Worm (Caenorhabditis elegans) whole organism, late embryonic: Measurements from ENCODE around the gene F40F11.3.

Experiments used
- C08G9.2 ChIP-seq: sonication (generic microtip); optimal IDR thresholded peaks from 2 replicates; lab custom pipeline; 2016; ENCODE audit warnings: mild to moderate bottlenecking, missing genetic modification characterization, moderate library complexity, missing compliant biosample characterization
- F13H6.1 ChIP-seq: sonication (generic microtip); optimal IDR thresholded peaks from 2 replicates; lab custom pipeline; 2016; ENCODE audit warnings: missing genetic modification characterization, missing compliant biosample characterization
- K02D7.2 ChIP-seq: sonication (generic microtip); optimal IDR thresholded peaks from 2 replicates; lab custom pipeline; 2017; ENCODE audit warnings: mild to moderate bottlenecking, missing genetic modification characterization, missing compliant biosample characterization
- K09A11.1 ChIP-seq: sonication (generic microtip); optimal IDR thresholded peaks from 2 replicates; lab custom pipeline; 2017; ENCODE audit warnings: antibody characterized with exemption, mild to moderate bottlenecking, missing genetic modification characterization, missing compliant biosample characterization; ENCODE audit not compliant: insufficient read depth
- Y22D7AL.16 ChIP-seq: sonication (generic microtip); optimal IDR thresholded peaks from 2 replicates; lab custom pipeline; 2016; ENCODE audit warnings: missing genetic modification characterization, missing compliant biosample characterization
- ama-1 ChIP-seq: fragments of 150-350 bp; optimal IDR thresholded peaks from 2 replicates; lab custom pipeline; 2014
- ceh-18 ChIP-seq: sonication (generic microtip); optimal IDR thresholded peaks from 2 replicates; lab custom pipeline; 2016; ENCODE audit warnings: missing genetic modification characterization, missing compliant biosample characterization
- ceh-19 ChIP-seq: fragments of 200-800 bp; sonication (Bioruptor generic); optimal IDR thresholded peaks from 2 replicates; lab custom pipeline; 2018; ENCODE audit warnings: mild to moderate bottlenecking, missing genetic modification characterization, missing compliant biosample characterization
- ceh-22 ChIP-seq: sonication (generic microtip); optimal IDR thresholded peaks from 2 replicates; lab custom pipeline; 2017; ENCODE audit warnings: missing biosample characterization, missing genetic modification characterization
- ceh-48 ChIP-seq: sonication (generic microtip); optimal IDR thresholded peaks from 2 replicates; lab custom pipeline; 2016; ENCODE audit warnings: missing genetic modification characterization, inconsistent platforms, missing compliant biosample characterization
- ceh-9 ChIP-seq: sonication (generic microtip); optimal IDR thresholded peaks from 2 replicates; lab custom pipeline; 2016; ENCODE audit warnings: mild to moderate bottlenecking, missing genetic modification characterization, inconsistent platforms, missing compliant biosample characterization
- dmd-4 ChIP-seq: sonication (generic microtip); optimal IDR thresholded peaks from 2 replicates; lab custom pipeline; 2016; ENCODE audit warnings: borderline replicate concordance, missing genetic modification characterization, missing compliant biosample characterization
- dve-1 ChIP-seq: sonication (generic microtip); optimal IDR thresholded peaks from 2 replicates; lab custom pipeline; 2017; ENCODE audit warnings: antibody characterized with exemption, mild to moderate bottlenecking, missing genetic modification characterization, missing compliant biosample characterization
- elt-2 ChIP-seq: sonication (generic microtip); optimal IDR thresholded peaks from 2 replicates; lab custom pipeline; 2016; ENCODE audit warnings: missing genetic modification reagents, missing genetic modification characterization, missing compliant biosample characterization
- elt-4 ChIP-seq: sonication (generic microtip); optimal IDR thresholded peaks from 2 replicates; lab custom pipeline; 2016; ENCODE audit warnings: missing genetic modification characterization, missing compliant biosample characterization
- hlh-13 ChIP-seq: fragments of 200-800 bp; sonication (Bioruptor generic); optimal IDR thresholded peaks from 2 replicates; lab custom pipeline; 2018; ENCODE audit warnings: mild to moderate bottlenecking, missing genetic modification characterization, missing compliant biosample characterization
- hlh-15 ChIP-seq: sonication (generic microtip); optimal IDR thresholded peaks from 2 replicates; lab custom pipeline; 2016; ENCODE audit warnings: missing genetic modification characterization, missing compliant biosample characterization
- hlh-30 ChIP-seq: sonication (generic microtip); optimal IDR thresholded peaks from 2 replicates; lab custom pipeline; 2017; ENCODE audit warnings: antibody characterized with exemption, missing genetic modification characterization, missing compliant biosample characterization; ENCODE audit not compliant: insufficient read depth
- hlh-6 ChIP-seq: sonication (generic microtip); optimal IDR thresholded peaks from 2 replicates; lab custom pipeline; 2016; ENCODE audit warnings: missing genotype, missing genetic modification characterization, missing compliant biosample characterization
- lin-11 ChIP-seq: fragments of 200-800 bp; sonication (Bioruptor generic); optimal IDR thresholded peaks from 2 replicates; lab custom pipeline; 2018; ENCODE audit warnings: mild to moderate bottlenecking, missing genetic modification characterization, missing compliant biosample characterization
- madf-2 ChIP-seq: sonication (generic microtip); optimal IDR thresholded peaks from 2 replicates; lab custom pipeline; 2017; ENCODE audit warnings: missing genetic modification characterization, missing compliant biosample characterization
- mec-3 ChIP-seq: sonication (generic microtip); optimal IDR thresholded peaks from 2 replicates; lab custom pipeline; 2016; ENCODE audit warnings: borderline replicate concordance, missing genetic modification characterization, missing compliant biosample characterization
- nfya-1 ChIP-seq: sonication (generic microtip); optimal IDR thresholded peaks from 2 replicates; lab custom pipeline; 2017; ENCODE audit warnings: missing genetic modification characterization, mild to moderate bottlenecking, missing compliant biosample characterization, antibody characterized with exemption, moderate library complexity
- odd-2 ChIP-seq: sonication (generic microtip); optimal IDR thresholded peaks from 2 replicates; lab custom pipeline; 2017; ENCODE audit warnings: antibody characterized with exemption, mild to moderate bottlenecking, missing genetic modification characterization, missing compliant biosample characterization
- ref-2 ChIP-seq: sonication (generic microtip); optimal IDR thresholded peaks from 2 replicates; lab custom pipeline; 2016; ENCODE audit warnings: missing genetic modification characterization, missing compliant biosample characterization
- rnt-1 ChIP-seq: sonication (generic microtip); optimal IDR thresholded peaks from 2 replicates; lab custom pipeline; 2016; ENCODE audit warnings: missing genetic modification characterization, missing compliant biosample characterization
- sdc-2 ChIP-seq: sonication (generic microtip); optimal IDR thresholded peaks from 2 replicates; lab custom pipeline; 2016; ENCODE audit warnings: missing genotype, missing genetic modification characterization, missing compliant biosample characterization
- sox-4 ChIP-seq: sonication (generic microtip); optimal IDR thresholded peaks from 2 replicates; lab custom pipeline; 2017; ENCODE audit warnings: mild to moderate bottlenecking, missing genetic modification characterization, inconsistent platforms, missing compliant biosample characterization
- tbx-2 ChIP-seq: sonication (generic microtip); optimal IDR thresholded peaks from 2 replicates; lab custom pipeline; 2016; ENCODE audit warnings: missing genetic modification characterization, missing compliant biosample characterization
- tbx-7 ChIP-seq: sonication (generic microtip); optimal IDR thresholded peaks from 2 replicates; lab custom pipeline; 2016; ENCODE audit warnings: missing genotype, missing genetic modification characterization, missing compliant biosample characterization
- ttx-3 ChIP-seq: sonication (generic microtip); optimal IDR thresholded peaks from 2 replicates; lab custom pipeline; 2016; ENCODE audit warnings: missing genetic modification reagents, missing genetic modification characterization, missing compliant biosample characterization
- unc-3 ChIP-seq, 2 experiments: fragments of 200-800 bp in 1 of 2; sonication (Bioruptor generic) in 1 of 2; sonication (generic microtip) in 1 of 2; conservative IDR thresholded peaks in 1 of 2; optimal IDR thresholded peaks in 1 of 2; 2 replicates each; pipeline versions ENCODE4 v1.3.6 to Lab custom; 2016 to 2022; ENCODE audit warnings: missing compliant biosample characterization in 2 of 2, missing genetic modification characterization in 2 of 2, missing genetic modification reagents in 1 of 2
- unc-42 ChIP-seq: sonication (generic microtip); optimal IDR thresholded peaks from 2 replicates; lab custom pipeline; 2016; ENCODE audit warnings: missing genotype, missing genetic modification characterization, missing compliant biosample characterization

F40F11.3 gene

ce11 chrIV:11593415-11594190, at the start of gene F40F11.3 (continued):
- TF ChIP-seq tbx-2 (tag; lab: Kevin White, UChicago) (peak; percentile 80), ama-1 (lab: Kevin White, UChicago) (no peak), sdc-2 (tag; lab: Kevin White, UChicago) (no peak), dve-1 (tag; lab: Kevin White, UChicago) (peak; percentile 77), ceh-48 (tag; lab: Kevin White, UChicago) (peak; percentile 33), elt-4 (no peak), hlh-15 (tag; lab: Kevin White, UChicago) (no peak), hlh-13 (GFP tag; lab: Kevin White, UChicago) (no peak), sox-4 (tag; lab: Kevin White, UChicago) (no peak), mec-3 (tag; lab: Kevin White, UChicago) (no peak), dmd-4 (tag; lab: Kevin White, UChicago) (no peak), madf-2 (tag; lab: Kevin White, UChicago) (no peak), rnt-1 (tag; lab: Kevin White, UChicago) (no peak), ceh-19 (peak; percentile 41), ceh-22 (peak; percentile 86), ttx-3 (peak; percentile 23), odd-2 (no peak), C08G9.2 (tag; lab: Kevin White, UChicago) (no peak)
- TF ChIP-seq, all 69 proteins: peak for 24

ce11 chrIV:11641802-11642201, 48.0 kb upstream of the F40F11.3 start, which contains the start of gene ZK809.1:
Gene ZK809.1 (plus strand): TSS chrIV:11642102.
- TF ChIP-seq K02D7.2 (tag; lab: Kevin White, UChicago) (no peak), hlh-30 (no peak), rnt-1 (tag; lab: Kevin White, UChicago) (no peak), ceh-22 (no peak), hlh-15 (tag; lab: Kevin White, UChicago) (no peak), mec-3 (tag; lab: Kevin White, UChicago) (no peak), lin-11 (no peak), ref-2 (tag; lab: Kevin White, UChicago) (no peak), nfya-1 (tag; lab: Kevin White, UChicago) (no peak), F13H6.1 (tag; lab: Kevin White, UChicago) (no peak), odd-2 (no peak), Y22D7AL.16 (tag; lab: Kevin White, UChicago) (no peak)

- TF ChIP-seq elt-2 (tag; lab: Kevin White, UChicago) = peak; percentile 71
- no peak for TF ChIP-seq tbx-7 (tag; lab: Kevin White, UChicago)
Observed at ce11 chrIV:11640915-11641314, 47.1 kb upstream of the F40F11.3 start, which contains the start of gene ttr-50. Gene ttr-50 (minus strand): TSS chrIV:11641015.

- TF ChIP-seq ttx-3 (no peak), K09A11.1 (no peak), ceh-22 (no peak)
- TF ChIP-seq, all 69 proteins: peak for 0
Observed at ce11 chrIV:11638016-11638415, 44.2 kb upstream of the F40F11.3 start, which contains the start of gene rbm-17. Gene rbm-17 (plus strand): TSS chrIV:11638316.

- TF ChIP-seq ceh-9 (tag; lab: Kevin White, UChicago) (no peak), dve-1 (tag; lab: Kevin White, UChicago) (no peak), hlh-30 (peak; percentile 67), hlh-6 (tag; lab: Kevin White, UChicago) (no peak), ceh-18 (tag; lab: Kevin White, UChicago) (no peak), unc-3 (GFP tag; conservative IDR thresholded peaks at IDR 0.05; lab: Robert Waterston, UW) (no peak), unc-3 (tag; optimal IDR thresholded peaks at IDR 0.05; lab: Kevin White, UChicago) (no peak), C08G9.2 (tag; lab: Kevin White, UChicago) (no peak), unc-42 (no peak), sdc-2 (tag; lab: Kevin White, UChicago) (no peak)
Observed at ce11 chrIV:11636409-11636723, 42.6 kb upstream of the F40F11.3 start, which contains the start of gene F58B3.6. Gene F58B3.6 (plus strand): TSS chrIV:11636648.
